Fruit fly (Drosophila melanogaster) whole organism, embryonic: Measurements from ENCODE around the gene PIG-U.
A peak's percentile ranks its signal among the peaks of the same experiment; 100 is the strongest.

Source experiments
- Adf1 ChIP-seq: fragments of 200-800 bp; sonication (Bioruptor generic); IDR thresholded peaks from 2 replicates; pipeline ENCODE4 v1.3.6; 2022; ENCODE audit warnings: missing biosample characterization, missing genetic modification characterization
- Atf3 ChIP-seq: fragments of 200-800 bp; sonication (Bioruptor generic); optimal IDR thresholded peaks from 3 replicates; lab custom pipeline; 2016; ENCODE audit warnings: missing biosample characterization, missing genetic modification characterization
- C15 ChIP-seq: fragments of 200-800 bp; sonication (Bioruptor generic); IDR thresholded peaks from 3 replicates; pipeline ENCODE4 v1.3.6; 2022; ENCODE audit warnings: missing biosample characterization, missing genetic modification characterization
- CG10462 ChIP-seq: fragments of 200-800 bp; sonication (Bioruptor generic); optimal IDR thresholded peaks from 2 replicates; lab custom pipeline; 2016; ENCODE audit warnings: missing biosample characterization, missing genetic modification characterization
- CG11696 ChIP-seq: fragments of 200-800 bp; sonication (Bioruptor generic); IDR thresholded peaks from 2 replicates; pipeline ENCODE4 v1.3.6; 2022; ENCODE audit warnings: missing biosample characterization, missing genetic modification characterization
- CG12219 ChIP-seq: fragments of 200-800 bp; sonication (Bioruptor generic); optimal IDR thresholded peaks from 3 replicates; lab custom pipeline; 2018; ENCODE audit warnings: missing biosample characterization, mild to moderate bottlenecking, missing genetic modification characterization
- CG13296 ChIP-seq: fragments of 200-800 bp; sonication (Bioruptor generic); optimal IDR thresholded peaks from 3 replicates; lab custom pipeline; 2018; ENCODE audit warnings: missing biosample characterization, mild to moderate bottlenecking, missing genetic modification characterization
- CG13624 ChIP-seq: fragments of 200-800 bp; sonication (Bioruptor generic); optimal IDR thresholded peaks from 2 replicates; lab custom pipeline; 2016; ENCODE audit warnings: missing biosample characterization, missing genetic modification characterization
- CG15269 ChIP-seq: fragments of 200-800 bp; sonication (Bioruptor generic); optimal IDR thresholded peaks from 2 replicates; lab custom pipeline; 2018; ENCODE audit warnings: missing biosample characterization, mild to moderate bottlenecking, missing genetic modification characterization, moderate library complexity
- CG1603 ChIP-seq: fragments of 200-800 bp; sonication (Bioruptor generic); optimal IDR thresholded peaks from 2 replicates; lab custom pipeline; 2019; ENCODE audit warnings: missing biosample characterization, mild to moderate bottlenecking, missing genetic modification characterization, moderate library complexity
- CG16863 ChIP-seq: fragments of 200-800 bp; sonication (Bioruptor generic); optimal IDR thresholded peaks from 3 replicates; lab custom pipeline; 2016; ENCODE audit warnings: missing biosample characterization, missing genetic modification characterization
- CG1792 ChIP-seq: fragments of 200-800 bp; sonication (Bioruptor generic); optimal IDR thresholded peaks from 2 replicates; lab custom pipeline; 2016; ENCODE audit warnings: missing biosample characterization, missing genetic modification characterization
- CG18011 ChIP-seq: fragments of 200-800 bp; sonication (Bioruptor generic); optimal IDR thresholded peaks from 2 replicates; lab custom pipeline; 2017; ENCODE audit warnings: missing biosample characterization, missing genetic modification characterization, mild to moderate bottlenecking, moderate library complexity, missing genotype
- CG18599 ChIP-seq: fragments of 200-800 bp; sonication (Bioruptor generic); optimal IDR thresholded peaks from 3 replicates; lab custom pipeline; 2017; ENCODE audit warnings: missing biosample characterization, missing genetic modification characterization, mild to moderate bottlenecking, moderate library complexity, missing genetic modification reagents
- CG3163 ChIP-seq: fragments of 200-800 bp; sonication (Bioruptor generic); optimal IDR thresholded peaks from 3 replicates; lab custom pipeline; 2016; ENCODE audit warnings: missing biosample characterization, missing genetic modification characterization
- CG3281 ChIP-seq: fragments of 200-800 bp; sonication (Bioruptor generic); optimal IDR thresholded peaks from 3 replicates; lab custom pipeline; 2017; ENCODE audit warnings: missing biosample characterization, mild to moderate bottlenecking, missing genetic modification characterization
- CG4820 ChIP-seq: fragments of 200-800 bp; sonication (Bioruptor generic); optimal IDR thresholded peaks from 3 replicates; lab custom pipeline; 2016; ENCODE audit warnings: missing biosample characterization, missing genetic modification characterization
- CG4854 ChIP-seq: fragments of 200-800 bp; sonication (Bioruptor generic); optimal IDR thresholded peaks from 2 replicates; lab custom pipeline; 2016; ENCODE audit warnings: missing biosample characterization, missing genetic modification characterization, inconsistent platforms
- CG5245 ChIP-seq: fragments of 200-800 bp; sonication (Bioruptor generic); optimal IDR thresholded peaks from 3 replicates; lab custom pipeline; 2016; ENCODE audit warnings: missing biosample characterization, missing genetic modification characterization
- CG5953 ChIP-seq: fragments of 200-800 bp; sonication (Bioruptor generic); IDR thresholded peaks from 2 replicates; pipeline ENCODE4 v1.3.6; 2022; ENCODE audit warnings: missing biosample characterization, missing genetic modification characterization
- CG6654 ChIP-seq: fragments of 200-800 bp; sonication (Bioruptor generic); optimal IDR thresholded peaks from 2 replicates; lab custom pipeline; 2017; ENCODE audit warnings: missing biosample characterization, mild to moderate bottlenecking, missing genetic modification characterization
- CG7839 ChIP-seq: fragments of 200-800 bp; sonication (Bioruptor generic); optimal IDR thresholded peaks from 3 replicates; lab custom pipeline; 2018; ENCODE audit warnings: missing biosample characterization, mild to moderate bottlenecking, missing genetic modification characterization, moderate library complexity
- CG8359 ChIP-seq: fragments of 200-800 bp; sonication (Bioruptor generic); optimal IDR thresholded peaks from 2 replicates; lab custom pipeline; 2017; ENCODE audit warnings: missing biosample characterization, mild to moderate bottlenecking, missing genetic modification characterization, borderline replicate concordance
- CG8924 ChIP-seq: fragments of 200-800 bp; optimal IDR thresholded peaks from 3 replicates; lab custom pipeline; 2019; ENCODE audit warnings: missing biosample characterization, mild to moderate bottlenecking, missing genetic modification characterization, moderate library complexity
- CG8944 ChIP-seq: fragments of 200-800 bp; sonication (Bioruptor generic); optimal IDR thresholded peaks from 3 replicates; lab custom pipeline; 2016; ENCODE audit warnings: missing biosample characterization, missing genetic modification characterization
- CHES-1-like ChIP-seq: fragments of 200-800 bp; sonication (Bioruptor generic); optimal IDR thresholded peaks from 2 replicates; lab custom pipeline; 2016; ENCODE audit warnings: missing biosample characterization, missing genetic modification characterization
- Camta ChIP-seq: fragments of 200-800 bp; sonication (Bioruptor generic); optimal IDR thresholded peaks from 2 replicates; lab custom pipeline; 2016; ENCODE audit warnings: missing biosample characterization, missing genetic modification characterization
- D19A ChIP-seq: fragments of 200-800 bp; optimal IDR thresholded peaks from 3 replicates; lab custom pipeline; 2019; ENCODE audit warnings: missing biosample characterization, mild to moderate bottlenecking, missing genetic modification characterization, moderate library complexity
- Deaf1 ChIP-seq: fragments of 200-800 bp; optimal IDR thresholded peaks from 3 replicates; lab custom pipeline; 2019; ENCODE audit warnings: missing biosample characterization, mild to moderate bottlenecking, missing genetic modification characterization, moderate library complexity
- E2f1 ChIP-seq: fragments of 200-800 bp; sonication (Bioruptor generic); IDR thresholded peaks from 2 replicates; pipeline ENCODE4 v1.3.6; 2022; ENCODE audit warnings: missing biosample characterization, missing genetic modification characterization
- ERR ChIP-seq: fragments of 200-800 bp; sonication (Bioruptor generic); optimal IDR thresholded peaks from 2 replicates; lab custom pipeline; 2016; ENCODE audit warnings: missing biosample characterization, missing genetic modification characterization
- Fer1 ChIP-seq: fragments of 200-800 bp; sonication (Bioruptor generic); optimal IDR thresholded peaks from 2 replicates; lab custom pipeline; 2017; ENCODE audit warnings: missing biosample characterization, mild to moderate bottlenecking, missing genetic modification characterization
- Hr3 ChIP-seq: fragments of 200-800 bp; sonication (Bioruptor generic); optimal IDR thresholded peaks from 3 replicates; lab custom pipeline; 2016; ENCODE audit warnings: missing biosample characterization, missing genetic modification characterization
- Lim3 ChIP-seq: fragments of 200-800 bp; sonication (Bioruptor generic); IDR thresholded peaks from 2 replicates; pipeline ENCODE4 v1.3.6; 2022; ENCODE audit warnings: missing biosample characterization, missing genetic modification characterization
- Lpt ChIP-seq: fragments of >200 bp; optimal IDR thresholded peaks from 2 replicates; lab custom pipeline; 2018; ENCODE audit warnings: missing biosample characterization, missing genetic modification characterization
- NfI ChIP-seq: fragments of 200-800 bp; sonication (Bioruptor generic); optimal IDR thresholded peaks from 3 replicates; lab custom pipeline; 2018; ENCODE audit warnings: missing biosample characterization, mild to moderate bottlenecking, missing genetic modification characterization, moderate library complexity
- Poxn ChIP-seq: fragments of 200-800 bp; sonication (Bioruptor generic); IDR thresholded peaks from 2 replicates; pipeline ENCODE4 v1.3.6; 2022; ENCODE audit warnings: missing biosample characterization, missing genetic modification characterization
- Six4 ChIP-seq: fragments of 200-800 bp; sonication (Bioruptor generic); optimal IDR thresholded peaks from 2 replicates; lab custom pipeline; 2016; ENCODE audit warnings: missing biosample characterization, missing genetic modification characterization
- Sry-δ ChIP-seq: fragments of 200-800 bp; sonication (Bioruptor generic); optimal IDR thresholded peaks from 2 replicates; lab custom pipeline; 2016; ENCODE audit warnings: missing biosample characterization, missing genetic modification characterization
- Xrp1 ChIP-seq: fragments of 200-800 bp; sonication (Bioruptor generic); IDR thresholded peaks from 2 replicates; pipeline ENCODE4 v1.3.6; 2022; ENCODE audit warnings: missing biosample characterization, missing genetic modification characterization
- ash1 ChIP-seq: fragments of 200-800 bp; sonication (Bioruptor generic); optimal IDR thresholded peaks from 2 replicates; lab custom pipeline; 2018; ENCODE audit warnings: missing biosample characterization, mild to moderate bottlenecking, missing genetic modification characterization
- cg ChIP-seq: fragments of 200-800 bp; sonication (Bioruptor generic); optimal IDR thresholded peaks from 3 replicates; lab custom pipeline; 2019; ENCODE audit warnings: missing biosample characterization, mild to moderate bottlenecking, missing genetic modification characterization, moderate library complexity
- chinmo ChIP-seq: fragments of 200-800 bp; sonication (Bioruptor generic); IDR thresholded peaks from 4 replicates; pipeline ENCODE4 v1.3.6; 2022; ENCODE audit warnings: missing biosample characterization, missing genetic modification characterization; ENCODE audit not compliant: partially characterized antibody
- dimm ChIP-seq: fragments of 200-800 bp; sonication (Bioruptor generic); IDR thresholded peaks from 2 replicates; pipeline ENCODE4 v1.3.6; 2022; ENCODE audit warnings: missing biosample characterization, missing genetic modification characterization
- dm ChIP-seq: fragments of 200-800 bp; sonication (Bioruptor generic); optimal IDR thresholded peaks from 3 replicates; lab custom pipeline; 2016; ENCODE audit warnings: missing biosample characterization, missing genetic modification characterization
- kah ChIP-seq: fragments of 200-800 bp; sonication (Bioruptor generic); optimal IDR thresholded peaks from 2 replicates; lab custom pipeline; 2018; ENCODE audit warnings: missing biosample characterization, mild to moderate bottlenecking, missing genetic modification characterization
- kni ChIP-seq: fragments of 200-800 bp; sonication (Bioruptor generic); optimal IDR thresholded peaks from 3 replicates; lab custom pipeline; 2017; ENCODE audit warnings: mild to moderate bottlenecking, missing biosample characterization, missing genetic modification reagents, missing genetic modification characterization
- knrl ChIP-seq: fragments of 200-800 bp; sonication (Bioruptor generic); IDR thresholded peaks from 3 replicates; pipeline ENCODE4 v1.3.6; 2022; ENCODE audit warnings: missing biosample characterization, missing genetic modification characterization; ENCODE audit not compliant: partially characterized antibody
- pnt ChIP-seq: fragments of 200-800 bp; sonication (Bioruptor generic); optimal IDR thresholded peaks from 3 replicates; lab custom pipeline; 2016; ENCODE audit warnings: missing biosample characterization, missing genetic modification characterization
- row ChIP-seq: fragments of 200-800 bp; sonication (Bioruptor generic); IDR thresholded peaks from 3 replicates; pipeline ENCODE4 v1.3.6; 2022; ENCODE audit warnings: missing biosample characterization, missing genetic modification characterization
- shn ChIP-seq: fragments of 200-800 bp; sonication (Bioruptor generic); optimal IDR thresholded peaks from 3 replicates; lab custom pipeline; 2016; ENCODE audit warnings: missing biosample characterization, missing genetic modification characterization
- zfh2 ChIP-seq: fragments of 200-800 bp; sonication (Bioruptor generic); optimal IDR thresholded peaks from 2 replicates; lab custom pipeline; 2016; ENCODE audit warnings: missing biosample characterization, missing genetic modification characterization

Gene PIG-U

dm6 chr2L:8517256-8517694 is 2.4 kb downstream of the PIG-U start, which contains the start of the genes mRpL51 and Uba4 (continued):
- no peak for TF ChIP-seq Xrp1 (GFP tag; lab: Robert Waterston, UW)
- TF ChIP-seq CG5245 (GFP tag; lab: Kevin White, UChicago): peak; percentile 22
- TF ChIP-seq Fer1 (GFP tag; lab: Kevin White, UChicago): peak; percentile 46
- peak; percentile 74 for TF ChIP-seq CG1603
- no peak for TF ChIP-seq C15 (GFP tag; lab: Robert Waterston, UW)
- no peak for TF ChIP-seq CG11696 (GFP tag; lab: Robert Waterston, UW)
- TF ChIP-seq CG4854 (GFP tag; lab: Kevin White, UChicago): peak; percentile 15
- peak; percentile 56 for TF ChIP-seq zfh2 (GFP tag; lab: Kevin White, UChicago)
- peak; percentile 74 for TF ChIP-seq Sry-δ (GFP tag; lab: Kevin White, UChicago)
- TF ChIP-seq row: peak; percentile 39; the same call in 1 of the 3 replicates
- peak; percentile 64 for TF ChIP-seq CHES-1-like (GFP tag; lab: Kevin White, UChicago)
- peak; percentile 41 for TF ChIP-seq NfI (GFP tag; lab: Kevin White, UChicago)
- TF ChIP-seq kni (GFP tag; lab: Kevin White, UChicago): peak; percentile 25
- TF ChIP-seq CG18011 (GFP tag; lab: Kevin White, UChicago): peak; percentile 42
- no peak for TF ChIP-seq CG8944 (GFP tag; lab: Kevin White, UChicago)
- TF ChIP-seq Camta (GFP tag; lab: Kevin White, UChicago): peak; percentile 16
- peak; percentile 43 for TF ChIP-seq Deaf1
- TF ChIP-seq CG8924: peak; percentile 9
- no peak for TF ChIP-seq Poxn (GFP tag; lab: Robert Waterston, UW)
- peak; percentile 23 for TF ChIP-seq CG3281 (GFP tag; lab: Kevin White, UChicago)
- peak; percentile 16 for TF ChIP-seq CG13624
- TF ChIP-seq Hr3: peak; percentile 1
- TF ChIP-seq dm (GFP tag; lab: Kevin White, UChicago): peak; percentile 63
- TF ChIP-seq CG7839 (tag; lab: Kevin White, UChicago): peak; percentile 3
- TF ChIP-seq D19A: no peak
- no peak for TF ChIP-seq E2f1
- TF ChIP-seq CG8359: no peak
- no peak for TF ChIP-seq CG10462 (GFP tag; lab: Kevin White, UChicago)
- no peak for TF ChIP-seq Lim3 (GFP tag; lab: Robert Waterston, UW)
- no peak for TF ChIP-seq CG1792 (GFP tag; lab: Kevin White, UChicago)
- TF ChIP-seq CG12219 (GFP tag; lab: Kevin White, UChicago): no peak
- no peak for TF ChIP-seq Atf3
- no peak for TF ChIP-seq ash1 (GFP tag; lab: Kevin White, UChicago)
- no peak for TF ChIP-seq CG3163 (GFP tag; lab: Kevin White, UChicago)
- TF ChIP-seq shn: no peak
- peak; percentile 23 for TF ChIP-seq ERR (GFP tag; lab: Kevin White, UChicago)
- no peak for TF ChIP-seq CG5953
- TF ChIP-seq pnt (GFP tag; lab: Kevin White, UChicago): peak; percentile 9
- peak; percentile 3 for TF ChIP-seq CG15269 (tag; lab: Kevin White, UChicago)
- no peak for TF ChIP-seq CG6654 (GFP tag; lab: Kevin White, UChicago)
- TF ChIP-seq knrl (GFP tag; lab: Robert Waterston, UW): peak; percentile 54; the same call in 1 of the 3 replicates
- peak; percentile 67 for TF ChIP-seq CG18599 (GFP tag; lab: Kevin White, UChicago)
- no peak for TF ChIP-seq Adf1 (GFP tag; lab: Robert Waterston, UW)
- 0 out of 4 replicates have a peak, but pooled peaks have one; percentile 38 for TF ChIP-seq chinmo (GFP tag; lab: Robert Waterston, UW)
- TF ChIP-seq CG16863 (GFP tag; lab: Kevin White, UChicago): no peak
- no peak for TF ChIP-seq cg (GFP tag; lab: Kevin White, UChicago)
- no peak for TF ChIP-seq dimm (GFP tag; lab: Robert Waterston, UW)
- TF ChIP-seq kah (GFP tag; lab: Kevin White, UChicago): no peak
- TF ChIP-seq Lpt: no peak
- TF ChIP-seq Six4 (GFP tag; lab: Kevin White, UChicago): peak; percentile 37
- peak; percentile 9 for TF ChIP-seq CG13296 (GFP tag; lab: Kevin White, UChicago)
- peak; percentile 0 for TF ChIP-seq CG4820 (GFP tag; lab: Kevin White, UChicago)
